Fruit fly (Drosophila melanogaster): ENCODE measurements around the gene CG7920.

Gene CG7920

DNA sequence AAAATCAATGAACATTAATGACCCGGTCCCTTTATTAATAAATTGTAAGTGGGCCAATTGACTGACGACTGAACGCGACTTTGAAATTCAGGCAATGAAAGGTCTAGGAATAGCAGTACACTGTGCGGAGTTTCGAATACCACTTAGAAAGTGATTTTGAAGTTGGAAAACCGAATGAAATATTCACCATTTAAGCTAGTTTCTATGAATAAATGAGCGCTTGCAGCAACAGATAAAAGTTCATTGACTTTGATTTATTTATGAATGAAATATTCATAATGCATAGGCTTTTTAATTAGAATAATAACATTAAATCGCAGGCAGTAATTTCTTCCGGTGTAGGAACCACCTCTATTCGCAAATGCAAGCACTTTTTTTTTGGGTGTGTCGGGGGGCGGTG, 5.9 kb upstream of the CG7920 start (continued):
- TF ChIP-seq CG3407 (GFP tag; optimal IDR thresholded peaks at IDR 0.05): no peak
- TF ChIP-seq zfh1 (GFP tag; IDR thresholded peaks at IDR 0.05): 0 out of 3 replicates have a peak, but pooled peaks have one; percentile 46
- no peak for TF ChIP-seq knrl (GFP tag; IDR thresholded peaks at IDR 0.05; ENCODE audit: partially characterized antibody)
- peak; percentile 8 for TF ChIP-seq org-1 (GFP tag; optimal IDR thresholded peaks at IDR 0.05)
- TF ChIP-seq dysf (GFP tag; IDR thresholded peaks at IDR 0.05): peak; percentile 59; the same call in 1 of the 3 replicates
- no peak for TF ChIP-seq CG8765 (GFP tag; IDR thresholded peaks at IDR 0.05)
- TF ChIP-seq Hr51 (GFP tag; optimal IDR thresholded peaks at IDR 0.05): peak in 1 of 2 experiments; percentile 50
- peak; percentile 13 for TF ChIP-seq lab (GFP tag; optimal IDR thresholded peaks at IDR 0.05)
- no peak for TF ChIP-seq Poxn (GFP tag; IDR thresholded peaks at IDR 0.05)
- no peak for TF ChIP-seq CG4404 (GFP tag; IDR thresholded peaks at IDR 0.05)
- TF ChIP-seq unpg (GFP tag; optimal IDR thresholded peaks at IDR 0.05): peak; percentile 33
- TF ChIP-seq Chrac-16 (GFP tag; optimal IDR thresholded peaks at IDR 0.05): no peak
- TF ChIP-seq wor (GFP tag; IDR thresholded peaks at IDR 0.05): no peak
- TF ChIP-seq ap (GFP tag; IDR thresholded peaks at IDR 0.05): 0 out of 2 replicates have a peak, but pooled peaks have one; percentile 8
- no peak for TF ChIP-seq CG3281 (GFP tag; optimal IDR thresholded peaks at IDR 0.05)
- peak; percentile 8 for TF ChIP-seq cwo (GFP tag; optimal IDR thresholded peaks at IDR 0.05)
- TF ChIP-seq gfzf (GFP tag; optimal IDR thresholded peaks at IDR 0.05): no peak
- TF ChIP-seq CG2678 (tag; optimal IDR thresholded peaks at IDR 0.05): peak; percentile 38
- TF ChIP-seq Myb (GFP tag; optimal IDR thresholded peaks at IDR 0.05): no peak
- TF ChIP-seq CG9215 (GFP tag; IDR thresholded peaks at IDR 0.05): no peak
- peak; percentile 9; the same call in 1 of the 2 replicates for TF ChIP-seq stc (GFP tag; IDR thresholded peaks at IDR 0.05)
- TF ChIP-seq phol (tag; optimal IDR thresholded peaks at IDR 0.05): peak; percentile 30
- no peak for TF ChIP-seq gsb (GFP tag; IDR thresholded peaks at IDR 0.05)
- no peak for TF ChIP-seq CG15601 (tag; optimal IDR thresholded peaks at IDR 0.05)
- TF ChIP-seq CG18011 (GFP tag; optimal IDR thresholded peaks at IDR 0.05): no peak
- peak; percentile 30 for TF ChIP-seq CG2712 (tag; optimal IDR thresholded peaks at IDR 0.05)
- no peak for TF ChIP-seq salm (tag; optimal IDR thresholded peaks at IDR 0.05)
- peak; percentile 8 for TF ChIP-seq CG8924 (tag; optimal IDR thresholded peaks at IDR 0.05)
- no peak for TF ChIP-seq Vsx1 (GFP tag; optimal IDR thresholded peaks at IDR 0.05)
- TF ChIP-seq da (GFP tag; optimal IDR thresholded peaks at IDR 0.05): no peak
- TF ChIP-seq Asciz (GFP tag; optimal IDR thresholded peaks at IDR 0.05): no peak
- TF ChIP-seq CG17359 (tag; optimal IDR thresholded peaks at IDR 0.05): peak; percentile 22
- peak; percentile 10 for TF ChIP-seq CG12155 (GFP tag; optimal IDR thresholded peaks at IDR 0.05)
- no peak for TF ChIP-seq YL-1 (GFP tag; optimal IDR thresholded peaks at IDR 0.05)
- TF ChIP-seq nmo (GFP tag; optimal IDR thresholded peaks at IDR 0.05): peak; percentile 12
- TF ChIP-seq dmrt11E (tag; optimal IDR thresholded peaks at IDR 0.05): peak; percentile 1
- TF ChIP-seq CG32532 (GFP tag; IDR thresholded peaks at IDR 0.05): peak; percentile 27; the same call in 1 of the 2 replicates
- TF ChIP-seq CG13894 (tag; optimal IDR thresholded peaks at IDR 0.05): no peak
- TF ChIP-seq CG15073 (GFP tag; optimal IDR thresholded peaks at IDR 0.05): no peak
- no peak for TF ChIP-seq ash1 (GFP tag; optimal IDR thresholded peaks at IDR 0.05)
- TF ChIP-seq pnt (GFP tag; optimal IDR thresholded peaks at IDR 0.05): no peak
- TF ChIP-seq her (GFP tag; optimal IDR thresholded peaks at IDR 0.05): no peak
- TF ChIP-seq CG6765 (GFP tag; optimal IDR thresholded peaks at IDR 0.05): no peak
- no peak for TF ChIP-seq vvl (GFP tag; IDR thresholded peaks at IDR 0.05)
- no peak for TF ChIP-seq CG5245 (GFP tag; optimal IDR thresholded peaks at IDR 0.05)
- no peak for TF ChIP-seq CG8944 (GFP tag; optimal IDR thresholded peaks at IDR 0.05)
- no peak for TF ChIP-seq CG11398 (GFP tag; optimal IDR thresholded peaks at IDR 0.05)
- TF ChIP-seq CG3163 (GFP tag; optimal IDR thresholded peaks at IDR 0.05): no peak
- TF ChIP-seq ara (GFP tag; IDR thresholded peaks at IDR 0.05): peak; percentile 39; the same call in 1 of the 2 replicates
- no peak for TF ChIP-seq twi (tag; optimal IDR thresholded peaks at IDR 0.05)
- no peak for TF ChIP-seq Lpt (GFP tag; optimal IDR thresholded peaks at IDR 0.05)
